Worm (Caenorhabditis elegans) whole organism, young adult: ENCODE results near the gene F42F12.4.

Experiments
- B0261.1 ChIP-seq: sonication (generic microtip); optimal IDR thresholded peaks from 2 replicates; lab custom pipeline; 2016; ENCODE audit warnings: mild to moderate bottlenecking, missing genetic modification characterization, moderate library complexity, missing compliant biosample characterization
- C06A6.2 ChIP-seq: fragments of 200-800 bp; sonication (Bioruptor generic); conservative IDR thresholded peaks from 2 replicates; pipeline ENCODE4 v1.3.6; 2022; ENCODE audit warnings: missing genetic modification characterization, missing compliant biosample characterization
- C17E4.6 ChIP-seq: fragments of 200-800 bp; sonication (Bioruptor generic); IDR thresholded peaks from 2 replicates; pipeline ENCODE4 v1.3.6; 2022; ENCODE audit warnings: missing genetic modification reagents, missing genetic modification characterization, missing compliant biosample characterization
- F37B4.10 ChIP-seq: fragments of 200-800 bp; sonication (Bioruptor generic); IDR thresholded peaks from 2 replicates; pipeline ENCODE4 v1.3.6; 2022; ENCODE audit warnings: missing genetic modification characterization, missing compliant biosample characterization
- F52B5.7 ChIP-seq: sonication (generic microtip); optimal IDR thresholded peaks from 2 replicates; lab custom pipeline; 2016; ENCODE audit warnings: mild to moderate bottlenecking, missing genetic modification characterization, missing compliant biosample characterization
- K11D2.4 ChIP-seq: fragments of 200-800 bp; sonication (Bioruptor generic); IDR thresholded peaks from 2 replicates; pipeline ENCODE4 v1.3.6; 2022; ENCODE audit warnings: missing genetic modification reagents, missing genetic modification characterization, missing compliant biosample characterization
- Y67H2A.10 ChIP-seq: fragments of 200-800 bp; sonication (Bioruptor generic); conservative IDR thresholded peaks from 2 replicates; pipeline ENCODE4 v1.3.6; 2022; ENCODE audit warnings: missing genetic modification reagents, missing genetic modification characterization, missing compliant biosample characterization
- akir-1 ChIP-seq: fragments of 200-800 bp; sonication (Bioruptor generic); optimal IDR thresholded peaks from 2 replicates; lab custom pipeline; 2018; ENCODE audit warnings: mild to moderate bottlenecking, missing genetic modification characterization, moderate library complexity, missing compliant biosample characterization
- aptf-3 ChIP-seq: fragments of 200-800 bp; sonication (Bioruptor generic); IDR thresholded peaks from 2 replicates; pipeline ENCODE4 v1.3.6; 2022; ENCODE audit warnings: missing genetic modification characterization, missing compliant biosample characterization
- atf-7 ChIP-seq: sonication (generic microtip); optimal IDR thresholded peaks from 2 replicates; lab custom pipeline; 2017; ENCODE audit warnings: mild to moderate bottlenecking, missing genetic modification characterization, missing compliant biosample characterization
- attf-6 ChIP-seq: fragments of 200-800 bp; sonication (Bioruptor generic); IDR thresholded peaks from 2 replicates; pipeline ENCODE4 v1.3.6; 2022; ENCODE audit warnings: missing genetic modification reagents, missing genetic modification characterization, missing compliant biosample characterization
- bed-2 ChIP-seq: fragments of 200-800 bp; sonication (Bioruptor generic); IDR thresholded peaks from 2 replicates; pipeline ENCODE4 v1.3.6; 2022; ENCODE audit warnings: missing genetic modification reagents, missing genetic modification characterization, missing compliant biosample characterization
- cebp-1 ChIP-seq, 2 experiments: fragments of 200-800 bp in 1 of 2; sonication (Bioruptor generic) in 1 of 2; sonication (generic microtip) in 1 of 2; IDR thresholded peaks in 1 of 2; optimal IDR thresholded peaks in 1 of 2; 2 replicates each; pipeline versions ENCODE4 v1.3.6 to Lab custom; 2017 to 2022; ENCODE audit warnings: missing compliant biosample characterization in 2 of 2, missing genetic modification characterization in 2 of 2, mild to moderate bottlenecking in 1 of 2, missing genetic modification reagents in 1 of 2, moderate library complexity in 1 of 2
- ceh-27 ChIP-seq: fragments of 200-800 bp; sonication (Bioruptor generic); optimal IDR thresholded peaks from 2 replicates; lab custom pipeline; 2018; ENCODE audit warnings: mild to moderate bottlenecking, missing genetic modification characterization, moderate library complexity, missing compliant biosample characterization
- ets-4 ChIP-seq: fragments of 200-800 bp; sonication (Bioruptor generic); optimal IDR thresholded peaks from 2 replicates; lab custom pipeline; 2018; ENCODE audit warnings: mild to moderate bottlenecking, missing genetic modification characterization, missing compliant biosample characterization
- hlh-26 ChIP-seq: fragments of 200-800 bp; sonication (Bioruptor generic); conservative IDR thresholded peaks from 2 replicates; pipeline ENCODE4 v1.3.6; 2022; ENCODE audit warnings: missing genetic modification reagents, missing genetic modification characterization, missing compliant biosample characterization
- hrde-1 ChIP-seq: sonication (generic microtip); optimal IDR thresholded peaks from 2 replicates; lab custom pipeline; 2016; ENCODE audit warnings: missing genetic modification characterization, mild to moderate bottlenecking, missing compliant biosample characterization, moderate library complexity, missing genotype, missing genetic modification reagents, borderline replicate concordance
- lag-1 ChIP-seq: fragments of 200-800 bp; sonication (Bioruptor generic); IDR thresholded peaks from 2 replicates; pipeline ENCODE4 v1.3.6; 2022; ENCODE audit warnings: missing genetic modification reagents, missing genetic modification characterization, missing compliant biosample characterization
- let-526 ChIP-seq: fragments of 200-800 bp; sonication (Bioruptor generic); IDR thresholded peaks from 2 replicates; pipeline ENCODE4 v1.3.6; 2022; ENCODE audit warnings: missing genetic modification reagents, missing genetic modification characterization, missing compliant biosample characterization
- lin-26 ChIP-seq: fragments of 200-800 bp; sonication (Bioruptor generic); IDR thresholded peaks from 2 replicates; pipeline ENCODE4 v1.3.6; 2022; ENCODE audit warnings: missing genetic modification reagents, missing genetic modification characterization, missing compliant biosample characterization
- lin-40 ChIP-seq: sonication (generic microtip); optimal IDR thresholded peaks from 2 replicates; lab custom pipeline; 2016; ENCODE audit warnings: missing genetic modification characterization, mild to moderate bottlenecking, missing compliant biosample characterization, missing genotype, missing genetic modification reagents
- lir-1 ChIP-seq: fragments of 200-800 bp; sonication (Bioruptor generic); conservative IDR thresholded peaks from 2 replicates; pipeline ENCODE4 v1.3.6; 2022; ENCODE audit warnings: missing genetic modification reagents, missing genetic modification characterization, missing compliant biosample characterization
- lsy-27 ChIP-seq: sonication (generic microtip); optimal IDR thresholded peaks from 2 replicates; lab custom pipeline; 2017; ENCODE audit warnings: missing genetic modification characterization, mild to moderate bottlenecking, missing compliant biosample characterization, antibody characterized with exemption, missing genotype, borderline replicate concordance; ENCODE audit not compliant: insufficient read depth
- madf-10 ChIP-seq: sonication (generic microtip); optimal IDR thresholded peaks from 2 replicates; lab custom pipeline; 2016; ENCODE audit warnings: mild to moderate bottlenecking, missing genetic modification characterization, missing compliant biosample characterization
- madf-6 ChIP-seq: fragments of 200-800 bp; sonication (Bioruptor generic); IDR thresholded peaks from 2 replicates; pipeline ENCODE4 v1.3.6; 2022; ENCODE audit warnings: missing genetic modification reagents, missing genetic modification characterization, missing compliant biosample characterization
- madf-8 ChIP-seq: fragments of 200-800 bp; sonication (Bioruptor generic); conservative IDR thresholded peaks from 2 replicates; pipeline ENCODE4 v1.3.6; 2022; ENCODE audit warnings: missing genetic modification reagents, missing genetic modification characterization, missing compliant biosample characterization
- nhr-120 ChIP-seq: fragments of 200-800 bp; sonication (Bioruptor generic); IDR thresholded peaks from 2 replicates; pipeline ENCODE4 v1.3.6; 2022; ENCODE audit warnings: missing genetic modification characterization, missing compliant biosample characterization
- nhr-27 ChIP-seq: fragments of 200-800 bp; sonication (Bioruptor generic); optimal IDR thresholded peaks from 2 replicates; lab custom pipeline; 2018; ENCODE audit warnings: mild to moderate bottlenecking, missing genetic modification characterization, moderate library complexity, missing compliant biosample characterization
- rcor-1 ChIP-seq: fragments of 200-800 bp; sonication (Bioruptor generic); IDR thresholded peaks from 2 replicates; pipeline ENCODE4 v1.3.6; 2022; ENCODE audit warnings: missing genetic modification reagents, missing genetic modification characterization, missing compliant biosample characterization
- rec-8 ChIP-seq, 2 experiments: sonication (generic microtip); optimal IDR thresholded peaks; 2 replicates each; lab custom pipeline; 2016; ENCODE audit warnings: mild to moderate bottlenecking in 2 of 2, missing genetic modification characterization in 2 of 2, missing genetic modification reagents in 2 of 2, missing genotype in 2 of 2, missing biosample characterization in 1 of 2, missing compliant biosample characterization in 1 of 2, moderate library complexity in 1 of 2
- repo-1 ChIP-seq: sonication (generic microtip); optimal IDR thresholded peaks from 2 replicates; lab custom pipeline; 2017; ENCODE audit warnings: mild to moderate bottlenecking, missing genetic modification characterization, missing compliant biosample characterization
- rpc-1 ChIP-seq, 2 experiments: fragments of 150-350 bp in 1 of 2; sonication (generic microtip) in 1 of 2; optimal IDR thresholded peaks; 2 replicates each; lab custom pipeline; 2014 to 2018; ENCODE audit warnings: missing biosample characterization in 1 of 2, missing genetic modification characterization in 1 of 2, missing genetic modification reagents in 1 of 2, missing genotype in 1 of 2
- tbp1 ChIP-seq: fragments of 200-800 bp; sonication (Bioruptor generic); optimal IDR thresholded peaks from 2 replicates; lab custom pipeline; 2018; ENCODE audit warnings: mild to moderate bottlenecking, missing genetic modification characterization, missing compliant biosample characterization
- tbx-9 ChIP-seq: sonication (generic microtip); optimal IDR thresholded peaks from 2 replicates; lab custom pipeline; 2016; ENCODE audit warnings: borderline replicate concordance, missing genetic modification characterization, inconsistent platforms, missing compliant biosample characterization
- tlf-1 ChIP-seq: fragments of 200-800 bp; sonication (Bioruptor generic); optimal IDR thresholded peaks from 2 replicates; lab custom pipeline; 2018; ENCODE audit warnings: mild to moderate bottlenecking, missing genetic modification characterization, missing compliant biosample characterization
- ztf-18 ChIP-seq: sonication (generic microtip); optimal IDR thresholded peaks from 2 replicates; lab custom pipeline; 2016; ENCODE audit warnings: missing genotype, mild to moderate bottlenecking, missing genetic modification characterization, missing compliant biosample characterization
- ztf-25 ChIP-seq: fragments of 200-800 bp; sonication (Bioruptor generic); IDR thresholded peaks from 2 replicates; pipeline ENCODE4 v1.3.6; 2022; ENCODE audit warnings: missing genetic modification reagents, missing genetic modification characterization, missing compliant biosample characterization
- ztf-26 ChIP-seq: sonication (generic microtip); optimal IDR thresholded peaks from 2 replicates; lab custom pipeline; 2017; ENCODE audit warnings: missing genetic modification characterization, missing compliant biosample characterization
- ztf-28 ChIP-seq: fragments of 200-800 bp; sonication (Bioruptor generic); IDR thresholded peaks from 2 replicates; pipeline ENCODE4 v1.3.6; 2022; ENCODE audit warnings: missing genetic modification reagents, missing genetic modification characterization, missing compliant biosample characterization
- ztf-3 ChIP-seq: fragments of 200-800 bp; sonication (Bioruptor generic); optimal IDR thresholded peaks from 2 replicates; lab custom pipeline; 2018; ENCODE audit warnings: mild to moderate bottlenecking, missing genetic modification characterization, missing compliant biosample characterization

Gene F42F12.4

DNA sequence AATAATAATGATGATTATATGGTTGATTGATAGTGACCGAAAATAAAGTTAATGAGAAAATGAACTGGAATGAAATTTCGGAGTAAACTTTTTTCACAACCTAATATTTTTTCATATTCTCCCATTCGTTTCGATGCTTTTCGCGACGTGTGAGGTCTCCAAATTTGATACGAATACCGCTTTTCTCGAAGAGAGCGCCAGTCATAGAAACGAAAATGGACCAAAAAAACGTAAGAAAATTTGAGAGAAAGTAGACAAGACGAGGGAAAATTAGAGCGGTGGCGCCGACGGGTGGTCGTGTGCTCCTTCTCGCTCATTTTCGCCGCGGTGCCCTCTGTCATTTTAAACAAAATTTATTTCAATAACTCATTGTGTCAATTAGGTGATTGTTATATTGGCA lies 38.4 kb downstream of the F42F12.4 start:
- TF ChIP-seq ztf-28 (GFP tag; lab: Robert Waterston, UW) (no peak), ztf-25 (GFP tag; lab: Robert Waterston, UW) (no peak)

DNA sequence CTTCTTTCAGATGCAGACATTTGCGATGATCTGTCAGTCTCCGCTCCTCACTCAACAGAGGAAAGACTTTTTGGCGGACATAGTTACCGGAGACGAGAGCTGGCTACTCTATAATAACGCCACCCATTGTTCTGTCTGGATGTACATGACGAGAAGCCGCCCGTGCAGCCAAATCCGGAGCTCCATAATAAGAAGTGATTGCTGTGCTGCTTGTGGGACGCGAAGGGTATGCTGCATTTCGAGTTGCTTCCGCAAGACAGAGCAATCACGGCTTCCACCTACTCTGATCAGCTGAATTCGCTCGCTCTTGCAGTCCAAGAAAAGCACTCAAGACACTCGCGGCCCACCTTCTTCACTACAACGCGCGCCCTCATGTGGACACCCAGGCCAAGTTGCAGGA lies 39.0 kb downstream of the F42F12.4 start:
- TF ChIP-seq bed-2 (GFP tag; lab: Robert Waterston, UW) (peak; percentile 59; the same call in 1 of the 2 replicates), K11D2.4 (peak; percentile 52; the same call in 1 of the 2 replicates), lir-1 (GFP tag; lab: Robert Waterston, UW) (peak; percentile 57; the same call in 1 of the 2 replicates), hlh-26 (GFP tag; lab: Robert Waterston, UW) (no peak), cebp-1 (GFP tag; IDR thresholded peaks at IDR 0.05; lab: Robert Waterston, UW) (no peak), cebp-1 (tag; optimal IDR thresholded peaks at IDR 0.05; lab: Kevin White, UChicago) (no peak), hrde-1 (no peak)

DNA sequence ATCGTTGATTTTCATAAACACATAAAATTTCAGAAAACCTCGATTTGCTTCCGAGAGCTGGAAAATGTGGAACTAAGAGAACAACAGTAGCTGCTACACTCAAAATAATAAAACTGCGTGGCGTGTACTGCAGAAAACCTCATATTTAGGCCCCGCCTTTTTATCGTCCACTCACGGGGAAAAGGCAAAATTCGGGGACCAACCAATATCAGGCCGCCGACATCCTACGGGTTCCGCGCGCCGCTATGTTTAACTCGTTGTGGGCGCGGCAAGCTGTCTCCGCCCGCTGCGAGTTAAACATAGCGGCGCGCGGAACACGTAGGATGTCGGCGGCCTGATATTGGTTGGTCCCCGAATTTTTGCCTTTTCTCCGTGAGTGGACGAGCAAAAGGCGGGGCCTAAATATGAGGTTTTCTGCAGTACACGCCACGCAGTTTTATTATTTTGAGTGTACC lies 44.7 kb downstream of the F42F12.4 start, which contains the start of gene F17A2.16:
Gene F17A2.16, plus strand, starts transcription at position 405 of the 455 bp plus-strand sequence.
- peak; percentile 86 for TF ChIP-seq attf-6 (GFP tag; lab: Robert Waterston, UW)

DNA sequence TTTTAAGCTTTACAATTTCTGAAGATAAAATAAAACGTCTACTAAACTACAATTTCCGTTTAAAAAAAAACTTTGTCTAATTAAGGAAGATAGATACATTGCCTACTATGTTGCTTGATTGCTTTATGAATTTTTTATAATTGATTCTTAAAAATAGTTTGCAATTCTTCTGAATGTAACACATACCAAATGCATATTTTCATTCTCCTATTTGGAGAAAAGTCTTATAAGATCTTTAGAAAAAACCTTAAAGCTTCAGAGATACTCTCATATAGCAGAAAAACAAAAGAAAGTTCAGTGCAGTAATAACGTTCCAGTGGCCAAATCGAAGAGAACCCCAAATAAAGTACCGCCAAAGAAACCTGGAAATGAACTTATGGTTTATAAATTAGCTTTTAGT lies 46.2 kb downstream of the F42F12.4 start, which contains the start of gene phf-32:
Gene phf-32, plus strand, starts transcription at position 301 of the 400 bp plus-strand sequence.
- TF ChIP-seq aptf-3, result no peak
- TF ChIP-seq rcor-1 (GFP tag; lab: Robert Waterston, UW), result no peak
- TF ChIP-seq lin-26 (GFP tag; lab: Robert Waterston, UW), result no peak
- TF ChIP-seq repo-1 (tag; lab: Kevin White, UChicago), result no peak
- no peak for TF ChIP-seq atf-7 (tag; lab: Kevin White, UChicago)
- no peak for TF ChIP-seq lag-1
- TF ChIP-seq Y67H2A.10, result no peak
- TF ChIP-seq let-526 (GFP tag; lab: Robert Waterston, UW), result no peak
- TF ChIP-seq C06A6.2 (GFP tag; lab: Robert Waterston, UW), result no peak
- no peak for TF ChIP-seq nhr-120 (GFP tag; lab: Robert Waterston, UW)
- no peak for TF ChIP-seq lin-40 (tag; lab: Kevin White, UChicago)
- no peak for TF ChIP-seq ztf-28 (GFP tag; lab: Robert Waterston, UW)
- no peak for TF ChIP-seq F37B4.10
- no peak for TF ChIP-seq akir-1 (GFP tag; lab: Kevin White, UChicago)
- TF ChIP-seq ztf-18 (tag; lab: Kevin White, UChicago), result no peak
- TF ChIP-seq ceh-27 (GFP tag; lab: Kevin White, UChicago), result no peak
- no peak for TF ChIP-seq ztf-3 (GFP tag; lab: Kevin White, UChicago)
- no peak for TF ChIP-seq lsy-27

DNA sequence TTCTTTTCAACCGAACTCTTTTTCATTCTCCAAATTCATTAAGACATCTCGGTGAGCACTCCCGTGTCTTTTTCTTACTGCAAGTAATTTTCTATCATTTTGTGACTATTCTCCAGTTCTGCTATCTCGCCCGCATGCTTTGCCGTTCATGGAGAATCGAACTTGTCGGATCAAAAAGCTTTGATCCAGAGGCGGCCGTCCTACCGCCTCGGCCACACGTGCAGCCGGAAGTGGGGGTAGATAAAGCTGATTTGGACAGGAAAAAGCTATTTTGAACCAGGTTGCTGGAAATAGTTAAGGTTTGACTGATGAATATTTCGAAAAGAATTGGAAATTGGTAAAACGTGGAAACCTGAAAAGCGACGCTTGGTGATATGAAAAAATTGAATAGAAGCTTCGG lies 48.5 kb downstream of the F42F12.4 start:
- no peak for TF ChIP-seq let-526 (GFP tag; lab: Robert Waterston, UW)
- no peak for TF ChIP-seq madf-6 (GFP tag; lab: Robert Waterston, UW)
- TF ChIP-seq rpc-1 (optimal IDR thresholded peaks at IDR 0.05; lab: Kevin White, UChicago), result peak; percentile 34
- TF ChIP-seq rpc-1 (tag; optimal IDR thresholded peaks at IDR 0.05; lab: Kevin White, UChicago), result peak; percentile 68
- TF ChIP-seq F52B5.7 (tag; lab: Kevin White, UChicago), result no peak
- TF ChIP-seq rec-8 (tag; optimal IDR thresholded peaks at IDR 0.05; lab: Kevin White, UChicago), result no peak
- TF ChIP-seq ets-4 (GFP tag; lab: Kevin White, UChicago), result no peak
- 0 out of 2 replicates have a peak, but pooled peaks have one; percentile 64 for TF ChIP-seq K11D2.4
- TF ChIP-seq lag-1, result peak; percentile 72; the same call in 1 of the 2 replicates
- TF ChIP-seq tbx-9 (tag; lab: Kevin White, UChicago), result no peak
- no peak for TF ChIP-seq ztf-26 (tag; lab: Kevin White, UChicago)
- no peak for TF ChIP-seq bed-2 (GFP tag; lab: Robert Waterston, UW)
- no peak for TF ChIP-seq madf-10 (tag; lab: Kevin White, UChicago)
- no peak for TF ChIP-seq C17E4.6 (GFP tag; lab: Robert Waterston, UW)
- peak; percentile 76 for TF ChIP-seq tbp1 (GFP tag; lab: Kevin White, UChicago)
- TF ChIP-seq tlf-1 (GFP tag; lab: Kevin White, UChicago), result no peak
- peak; percentile 24 for TF ChIP-seq B0261.1 (tag; lab: Kevin White, UChicago)
- TF ChIP-seq nhr-27 (tag; lab: Kevin White, UChicago), result no peak
- no peak for TF ChIP-seq hrde-1
- TF ChIP-seq madf-8 (GFP tag; lab: Robert Waterston, UW), result no peak
